Worm (Caenorhabditis elegans) whole organism, L2 larva: ENCODE data around the gene clec-65.

Experiments used
- C34F6.9 ChIP-seq: fragments of 150-350 bp; optimal IDR thresholded peaks from 2 replicates; lab custom pipeline; 2014; ENCODE audit warnings: missing biosample characterization, missing genetic modification characterization
- F13H6.1 ChIP-seq: sonication (generic microtip); optimal IDR thresholded peaks from 2 replicates; lab custom pipeline; 2016; ENCODE audit warnings: missing genetic modification characterization, missing compliant biosample characterization
- R02D3.7 ChIP-seq: fragments of 150-350 bp; optimal IDR thresholded peaks from 2 replicates; lab custom pipeline; 2014; ENCODE audit warnings: missing biosample characterization, missing genetic modification characterization
- Y55F3AM.14 ChIP-seq: fragments of 200-800 bp; sonication (Bioruptor generic); optimal IDR thresholded peaks from 2 replicates; lab custom pipeline; 2018; ENCODE audit warnings: mild to moderate bottlenecking, missing genetic modification characterization, missing compliant biosample characterization
- ZK546.5 ChIP-seq: sonication (generic microtip); optimal IDR thresholded peaks from 2 replicates; lab custom pipeline; 2017; ENCODE audit warnings: missing biosample characterization, missing genetic modification characterization
- alr-1 ChIP-seq: fragments of 150-350 bp; optimal IDR thresholded peaks from 2 replicates; lab custom pipeline; 2014; ENCODE audit warnings: missing biosample characterization, missing genetic modification characterization
- aly-2 ChIP-seq: fragments of 150-350 bp; optimal IDR thresholded peaks from 2 replicates; lab custom pipeline; 2014; ENCODE audit warnings: missing biosample characterization, missing genetic modification characterization
- ama-1 ChIP-seq: fragments of 150-350 bp; optimal IDR thresholded peaks from 2 replicates; lab custom pipeline; 2018; ENCODE audit warnings: inconsistent platforms
- blmp-1 ChIP-seq: sonication (generic microtip); optimal IDR thresholded peaks from 2 replicates; lab custom pipeline; 2017; ENCODE audit warnings: missing genetic modification characterization, mild to moderate bottlenecking, missing compliant biosample characterization, antibody characterized with exemption, moderate library complexity; ENCODE audit not compliant: insufficient read depth
- ceh-16 ChIP-seq: fragments of 150-350 bp; optimal IDR thresholded peaks from 2 replicates; lab custom pipeline; 2014; ENCODE audit warnings: missing biosample characterization, missing genetic modification characterization
- ceh-82 ChIP-seq: fragments of 150-350 bp; optimal IDR thresholded peaks from 2 replicates; lab custom pipeline; 2014; ENCODE audit warnings: missing biosample characterization, missing genetic modification characterization
- crh-2 ChIP-seq: sonication (generic microtip); optimal IDR thresholded peaks from 2 replicates; lab custom pipeline; 2017; ENCODE audit warnings: missing biosample characterization, missing genetic modification characterization
- dmd-4 ChIP-seq: sonication (generic microtip); optimal IDR thresholded peaks from 2 replicates; lab custom pipeline; 2017; ENCODE audit warnings: missing biosample characterization, missing genetic modification characterization
- egl-27 ChIP-seq: sonication (generic microtip); optimal IDR thresholded peaks from 3 replicates; lab custom pipeline; 2017; ENCODE audit warnings: missing biosample characterization, missing genetic modification reagents, missing genetic modification characterization
- elt-1 ChIP-seq: fragments of 150-350 bp; optimal IDR thresholded peaks from 2 replicates; lab custom pipeline; 2014; ENCODE audit warnings: missing biosample characterization, missing genetic modification characterization
- elt-3 ChIP-seq: sonication (generic microtip); optimal IDR thresholded peaks from 2 replicates; lab custom pipeline; 2017; ENCODE audit warnings: missing biosample characterization, missing genetic modification characterization
- fos-1 ChIP-seq: fragments of 150-350 bp; optimal IDR thresholded peaks from 2 replicates; lab custom pipeline; 2014; ENCODE audit warnings: missing biosample characterization, missing genetic modification characterization
- gmeb-1 ChIP-seq: fragments of 150-350 bp; optimal IDR thresholded peaks from 2 replicates; lab custom pipeline; 2014; ENCODE audit warnings: missing biosample characterization, missing genetic modification characterization
- lin-11 ChIP-seq: fragments of 150-350 bp; sonication (generic microtip); optimal IDR thresholded peaks from 2 replicates; lab custom pipeline; 2014; ENCODE audit warnings: missing biosample characterization, missing genetic modification characterization, inconsistent platforms, mixed read lengths
- lin-13 ChIP-seq: fragments of 150-350 bp; optimal IDR thresholded peaks from 2 replicates; lab custom pipeline; 2014; ENCODE audit warnings: missing biosample characterization, missing genetic modification reagents, missing genetic modification characterization
- lin-39 ChIP-seq: fragments of 150-350 bp; optimal IDR thresholded peaks from 2 replicates; lab custom pipeline; 2014; ENCODE audit warnings: missing biosample characterization, missing genetic modification reagents, missing genetic modification characterization
- lsy-2 ChIP-seq, 2 experiments: fragments of 150-350 bp in 1 of 2; sonication (generic microtip) in 1 of 2; optimal IDR thresholded peaks; 2 replicates each; lab custom pipeline; 2014 to 2017; ENCODE audit warnings: missing biosample characterization in 2 of 2, missing genetic modification characterization in 2 of 2
- mab-5 ChIP-seq: fragments of 150-350 bp; optimal IDR thresholded peaks from 2 replicates; lab custom pipeline; 2014; ENCODE audit warnings: missing biosample characterization, missing genetic modification characterization
- mbf-1 ChIP-seq: sonication (generic microtip); optimal IDR thresholded peaks from 2 replicates; lab custom pipeline; 2017; ENCODE audit warnings: missing biosample characterization, missing genetic modification characterization
- mdl-1 ChIP-seq, 2 experiments: fragments of 150-350 bp in 1 of 2; sonication (generic microtip) in 1 of 2; optimal IDR thresholded peaks; 2 replicates each; lab custom pipeline; 2017; ENCODE audit warnings: missing biosample characterization in 2 of 2, missing genetic modification characterization in 2 of 2
- nhr-10 ChIP-seq: sonication (generic microtip); optimal IDR thresholded peaks from 2 replicates; lab custom pipeline; 2017; ENCODE audit warnings: missing biosample characterization, missing genetic modification characterization
- nhr-11 ChIP-seq: fragments of 150-350 bp; optimal IDR thresholded peaks from 2 replicates; lab custom pipeline; 2014; ENCODE audit warnings: missing biosample characterization, missing genetic modification characterization
- nhr-12 ChIP-seq: fragments of 150-350 bp; optimal IDR thresholded peaks from 2 replicates; lab custom pipeline; 2014; ENCODE audit warnings: missing biosample characterization, missing genetic modification characterization
- nhr-129 ChIP-seq: fragments of 150-350 bp; optimal IDR thresholded peaks from 2 replicates; lab custom pipeline; 2014; ENCODE audit warnings: missing biosample characterization, missing genetic modification characterization
- nhr-21 ChIP-seq: fragments of 150-350 bp; optimal IDR thresholded peaks from 2 replicates; lab custom pipeline; 2014; ENCODE audit warnings: missing biosample characterization, missing genetic modification characterization
- nhr-23 ChIP-seq: fragments of 150-350 bp; optimal IDR thresholded peaks from 2 replicates; lab custom pipeline; 2014; ENCODE audit warnings: missing biosample characterization, missing genetic modification reagents, missing genetic modification characterization
- nhr-237 ChIP-seq: fragments of 150-350 bp; optimal IDR thresholded peaks from 2 replicates; lab custom pipeline; 2014; ENCODE audit warnings: missing biosample characterization, missing genetic modification characterization
- nhr-25 ChIP-seq: fragments of 150-350 bp; sonication (generic microtip); optimal IDR thresholded peaks from 3 replicates; lab custom pipeline; 2014; ENCODE audit warnings: missing biosample characterization, missing genetic modification characterization
- nhr-6 ChIP-seq: fragments of 150-350 bp; optimal IDR thresholded peaks from 2 replicates; lab custom pipeline; 2014; ENCODE audit warnings: missing biosample characterization, missing genetic modification characterization
- nhr-77 ChIP-seq: fragments of 150-350 bp; optimal IDR thresholded peaks from 2 replicates; lab custom pipeline; 2014; ENCODE audit warnings: missing biosample characterization, missing genetic modification characterization
- peb-1 ChIP-seq: fragments of 150-350 bp; optimal IDR thresholded peaks from 2 replicates; lab custom pipeline; 2014; ENCODE audit warnings: missing biosample characterization, missing genetic modification characterization
- sem-4 ChIP-seq: fragments of 150-350 bp; optimal IDR thresholded peaks from 2 replicates; lab custom pipeline; 2014; ENCODE audit warnings: missing biosample characterization, missing genetic modification reagents, missing genetic modification characterization
- skn-1 ChIP-seq: sonication (generic microtip); optimal IDR thresholded peaks from 2 replicates; lab custom pipeline; 2017; ENCODE audit warnings: missing biosample characterization, missing genetic modification characterization
- sma-3 ChIP-seq: sonication (generic microtip); optimal IDR thresholded peaks from 2 replicates; lab custom pipeline; 2016; ENCODE audit warnings: missing genetic modification reagents, missing genetic modification characterization, missing compliant biosample characterization
- sma-9 ChIP-seq, 2 experiments: fragments of 150-350 bp in 1 of 2; sonication (generic microtip) in 1 of 2; optimal IDR thresholded peaks; 2 replicates each; lab custom pipeline; 2014 to 2016; ENCODE audit warnings: missing genetic modification characterization in 2 of 2, mild to moderate bottlenecking in 1 of 2, missing biosample characterization in 1 of 2, missing compliant biosample characterization in 1 of 2, missing genetic modification reagents in 1 of 2, moderate library complexity in 1 of 2
- snpc-4 ChIP-seq: fragments of 150-350 bp; optimal IDR thresholded peaks from 2 replicates; lab custom pipeline; 2014; ENCODE audit warnings: missing biosample characterization, missing genetic modification characterization
- unc-39 ChIP-seq: fragments of 150-350 bp; optimal IDR thresholded peaks from 2 replicates; lab custom pipeline; 2014; ENCODE audit warnings: missing biosample characterization, missing genetic modification characterization
- unc-55 ChIP-seq: fragments of 150-350 bp; sonication (generic microtip); optimal IDR thresholded peaks from 3 replicates; lab custom pipeline; 2014; ENCODE audit warnings: missing biosample characterization, missing genetic modification reagents, missing genetic modification characterization
- unc-62 ChIP-seq: fragments of 150-350 bp; optimal IDR thresholded peaks from 2 replicates; lab custom pipeline; 2014; ENCODE audit warnings: missing biosample characterization, missing genetic modification reagents, missing genetic modification characterization
- zag-1 ChIP-seq: fragments of 150-350 bp; optimal IDR thresholded peaks from 2 replicates; lab custom pipeline; 2014; ENCODE audit warnings: missing biosample characterization, missing genetic modification characterization
- ztf-1 ChIP-seq: fragments of 200-800 bp; sonication (Bioruptor generic); conservative IDR thresholded peaks from 2 replicates; pipeline ENCODE4 v1.3.6; 2022; ENCODE audit warnings: missing genetic modification characterization, missing compliant biosample characterization
- ztf-11 ChIP-seq: sonication (generic microtip); optimal IDR thresholded peaks from 2 replicates; lab custom pipeline; 2017; ENCODE audit warnings: missing biosample characterization, missing genetic modification characterization
- ztf-4 ChIP-seq: fragments of 150-350 bp; optimal IDR thresholded peaks from 2 replicates; lab custom pipeline; 2014; ENCODE audit warnings: missing biosample characterization, missing genetic modification characterization

clec-65 gene

ce11 chrII:12878697-12879096, 22.4 kb upstream of the clec-65 start:
- TF ChIP-seq lsy-2 (tag; optimal IDR thresholded peaks at IDR 0.05; lab: Kevin White, UChicago) = peak in 1 of 2 experiments; percentile 50
- no peak for TF ChIP-seq alr-1 (tag; lab: Kevin White, UChicago)
- no peak for TF ChIP-seq Y55F3AM.14 (GFP tag; lab: Kevin White, UChicago)
- TF ChIP-seq unc-55 (GFP tag; lab: Kevin White, UChicago) = peak; percentile 18
- no peak for TF ChIP-seq nhr-11
- TF ChIP-seq mdl-1 (tag; optimal IDR thresholded peaks at IDR 0.05; lab: Kevin White, UChicago) = peak; percentile 10 to 81
- peak; percentile 66 for TF ChIP-seq crh-2 (tag; lab: Kevin White, UChicago)
- TF ChIP-seq lin-11 = no peak
- TF ChIP-seq zag-1 (tag; lab: Kevin White, UChicago) = no peak
- no peak for TF ChIP-seq ama-1 (lab: Kevin White, UChicago)
- peak; percentile 24 for TF ChIP-seq egl-27
- TF ChIP-seq nhr-237 = no peak
- TF ChIP-seq elt-3 (tag; lab: Kevin White, UChicago) = no peak
- peak; percentile 74 for TF ChIP-seq nhr-129 (tag; lab: Kevin White, UChicago)
- TF ChIP-seq unc-39 (tag; lab: Kevin White, UChicago) = no peak
- TF ChIP-seq blmp-1 (tag; lab: Kevin White, UChicago) = no peak
- TF ChIP-seq ztf-11 (tag; lab: Kevin White, UChicago) = no peak
- no peak for TF ChIP-seq nhr-23 (tag; lab: Kevin White, UChicago)
- TF ChIP-seq nhr-10 = no peak
- TF ChIP-seq mbf-1 (tag; lab: Kevin White, UChicago) = no peak
- no peak for TF ChIP-seq sem-4 (tag; lab: Kevin White, UChicago)
- no peak for TF ChIP-seq ztf-4 (tag; lab: Kevin White, UChicago)
- TF ChIP-seq elt-1 (tag; lab: Kevin White, UChicago) = no peak
- TF ChIP-seq nhr-77 (tag; lab: Kevin White, UChicago) = no peak
- TF ChIP-seq lin-13 (GFP tag; lab: Kevin White, UChicago) = no peak
- TF ChIP-seq nhr-21 (tag; lab: Kevin White, UChicago) = no peak
- TF ChIP-seq peb-1 (tag; lab: Kevin White, UChicago) = no peak
- no peak for TF ChIP-seq aly-2 (tag; lab: Kevin White, UChicago)
- no peak for TF ChIP-seq lin-39
- TF ChIP-seq C34F6.9 (tag; lab: Kevin White, UChicago) = peak; percentile 43
- no peak for TF ChIP-seq ceh-82 (tag; lab: Kevin White, UChicago)
- no peak for TF ChIP-seq snpc-4 (tag; lab: Kevin White, UChicago)
- no peak for TF ChIP-seq skn-1 (tag; lab: Kevin White, UChicago)
- TF ChIP-seq ceh-16 (tag; lab: Kevin White, UChicago) = no peak
- no peak for TF ChIP-seq unc-62
- TF ChIP-seq nhr-6 (tag; lab: Kevin White, UChicago) = no peak
- TF ChIP-seq nhr-12 (tag; lab: Kevin White, UChicago) = no peak
- TF ChIP-seq nhr-25 (tag; lab: Kevin White, UChicago) = no peak
- no peak for TF ChIP-seq mab-5 (tag; lab: Kevin White, UChicago)
- no peak for TF ChIP-seq ztf-1 (GFP tag; lab: Robert Waterston, UW)
- peak; percentile 66 for TF ChIP-seq sma-9 (GFP tag; optimal IDR thresholded peaks at IDR 0.05; lab: Kevin White, UChicago)
- no peak for TF ChIP-seq sma-9 (tag; optimal IDR thresholded peaks at IDR 0.05; lab: Kevin White, UChicago)
- no peak for TF ChIP-seq dmd-4
- TF ChIP-seq gmeb-1 = peak; percentile 54
- no peak for TF ChIP-seq ZK546.5 (tag; lab: Kevin White, UChicago)
- peak; percentile 26 for TF ChIP-seq sma-3 (GFP tag; lab: Kevin White, UChicago)
- peak; percentile 84 for TF ChIP-seq F13H6.1
- TF ChIP-seq fos-1 (tag; lab: Kevin White, UChicago) = peak; percentile 79
- TF ChIP-seq R02D3.7 (tag; lab: Kevin White, UChicago) = no peak
